Worm (Caenorhabditis elegans): ENCODE data around the gene F14H3.15.

DNA sequence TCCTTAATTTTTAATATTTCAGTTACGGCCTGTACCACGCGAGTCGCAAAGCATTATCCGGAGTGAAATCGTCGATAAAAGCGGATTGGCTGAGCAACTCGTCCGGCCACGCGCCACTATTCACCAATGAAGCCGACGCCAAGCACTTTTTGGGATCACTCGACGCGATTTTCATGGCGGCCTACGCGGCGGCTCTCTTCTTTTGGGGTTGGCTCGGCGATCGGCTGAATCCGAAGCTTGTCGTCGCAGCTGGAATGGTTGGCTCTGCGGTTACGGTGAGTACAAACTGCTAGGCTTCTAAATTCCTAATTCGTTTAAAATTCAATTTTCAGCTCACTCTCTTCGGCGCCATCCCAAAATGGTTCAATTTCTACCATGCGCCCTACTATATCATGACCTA, 35.1 kb downstream of the F14H3.15 start:
- no peak for TF ChIP-seq unc-130 (GFP tag; optimal IDR thresholded peaks at IDR 0.05)
- TF ChIP-seq spr-3 (GFP tag; optimal IDR thresholded peaks at IDR 0.05), result no peak
- no peak for TF ChIP-seq egl-27 (tag; optimal IDR thresholded peaks at IDR 0.05)
- TF ChIP-seq ama-1 (optimal IDR thresholded peaks at IDR 0.05), result no peak
- TF ChIP-seq ceh-82 (tag; optimal IDR thresholded peaks at IDR 0.05), result no peak
